Fruit fly (Drosophila melanogaster): Measurements from ENCODE around the gene wol.

The wol gene

dm6 chr2L:8277561-8278201 lies 25.1 kb downstream of the wol start (continued):
- TF ChIP-seq gsb (GFP tag; IDR thresholded peaks at IDR 0.05) (peak; percentile 97), CG2202 (tag; optimal IDR thresholded peaks at IDR 0.05) (peak; percentile 98), mam (GFP tag; optimal IDR thresholded peaks at IDR 0.05) (peak; percentile 87), nom (GFP tag; optimal IDR thresholded peaks at IDR 0.05) (peak; percentile 97), hb (GFP tag; IDR thresholded peaks at IDR 0.05; ENCODE audit: partially characterized antibody) (no peak), CG14860 (GFP tag; IDR thresholded peaks at IDR 0.05; ENCODE audit: partially characterized antibody) (no peak), CG1602 (GFP tag; optimal IDR thresholded peaks at IDR 0.05) (peak; percentile 99), Atf-2 (GFP tag; optimal IDR thresholded peaks at IDR 0.05) (peak; percentile 81), CG2678 (tag; optimal IDR thresholded peaks at IDR 0.05) (peak; percentile 98), Vsx1 (GFP tag; optimal IDR thresholded peaks at IDR 0.05) (peak; percentile 95), Neu2 (GFP tag; optimal IDR thresholded peaks at IDR 0.05; ENCODE audit: borderline replicate concordance) (peak; percentile 72), Dad (GFP tag; optimal IDR thresholded peaks at IDR 0.05) (peak; percentile 89), D19B (GFP tag; optimal IDR thresholded peaks at IDR 0.05) (peak; percentile 77), crc (GFP tag; optimal IDR thresholded peaks at IDR 0.05) (peak; percentile 83), CG13424 (tag; optimal IDR thresholded peaks at IDR 0.05) (peak; percentile 99), Spps (tag; optimal IDR thresholded peaks at IDR 0.05) (peak; percentile 99), CG4282 (GFP tag; optimal IDR thresholded peaks at IDR 0.05) (peak; percentile 24), CHES-1-like (GFP tag; optimal IDR thresholded peaks at IDR 0.05) (peak; percentile 82), CG8478 (optimal IDR thresholded peaks at IDR 0.05) (no peak), CG18619 (GFP tag; optimal IDR thresholded peaks at IDR 0.05) (peak; percentile 95), grn (GFP tag; optimal IDR thresholded peaks at IDR 0.05) (peak; percentile 86), CG1529 (GFP tag; optimal IDR thresholded peaks at IDR 0.05) (peak; percentile 98), CG9609 (GFP tag; optimal IDR thresholded peaks at IDR 0.05) (peak; percentile 72), CG6854 (GFP tag; optimal IDR thresholded peaks at IDR 0.05) (peak; percentile 93), vvl (GFP tag; IDR thresholded peaks at IDR 0.05) (peak; percentile 100), CG12391 (tag; optimal IDR thresholded peaks at IDR 0.05) (peak; percentile 99), CG11247 (GFP tag; IDR thresholded peaks at IDR 0.05) (peak; percentile 98), jing (GFP tag; optimal IDR thresholded peaks at IDR 0.05) (peak; percentile 77), nerfin-2 (GFP tag; IDR thresholded peaks at IDR 0.05; ENCODE audit: partially characterized antibody) (no peak), Side (GFP tag; optimal IDR thresholded peaks at IDR 0.05) (peak; percentile 92), hth (optimal IDR thresholded peaks at IDR 0.05) (no peak), CG11504 (tag; optimal IDR thresholded peaks at IDR 0.05) (peak; percentile 96), slou (GFP tag; optimal IDR thresholded peaks at IDR 0.05) (peak; percentile 94), Fer2 (tag; optimal IDR thresholded peaks at IDR 0.05) (peak; percentile 86), Bdp1 (GFP tag; optimal IDR thresholded peaks at IDR 0.05) (peak; percentile 87), CG2129 (GFP tag; IDR thresholded peaks at IDR 0.05; ENCODE audit: partially characterized antibody) (no peak), pita (GFP tag; optimal IDR thresholded peaks at IDR 0.05) (no peak), dati (GFP tag; IDR thresholded peaks at IDR 0.05) (peak; percentile 97), HHEX (GFP tag; optimal IDR thresholded peaks at IDR 0.05) (peak; percentile 96), salm (tag; optimal IDR thresholded peaks at IDR 0.05) (peak; percentile 97), Mad (GFP tag; optimal IDR thresholded peaks at IDR 0.05) (peak; percentile 96), CG8281 (tag; optimal IDR thresholded peaks at IDR 0.05) (peak; percentile 88), CG10654 (GFP tag; optimal IDR thresholded peaks at IDR 0.05) (peak; percentile 97), Ets97D (GFP tag; optimal IDR thresholded peaks at IDR 0.05) (peak; percentile 83), CG18011 (GFP tag; optimal IDR thresholded peaks at IDR 0.05) (peak; percentile 85), CG8359 (GFP tag; optimal IDR thresholded peaks at IDR 0.05; ENCODE audit: borderline replicate concordance) (peak; percentile 93), gfzf (GFP tag; optimal IDR thresholded peaks at IDR 0.05) (no peak), stc (GFP tag; IDR thresholded peaks at IDR 0.05) (peak; percentile 99), CG4424 (GFP tag; optimal IDR thresholded peaks at IDR 0.05) (peak; percentile 99), tin (GFP tag; optimal IDR thresholded peaks at IDR 0.05) (peak; percentile 99)
